Worm (Caenorhabditis elegans) whole organism, young adult: Measurements from ENCODE around the gene hlh-27.

Experiments
- F49E8.2 ChIP-seq: sonication (generic microtip); optimal IDR thresholded peaks from 3 replicates; lab custom pipeline; 2017; ENCODE audit warnings: missing genetic modification characterization, mild to moderate bottlenecking, missing compliant biosample characterization, antibody characterized with exemption, moderate library complexity; ENCODE audit not compliant: insufficient read depth
- F57C9.4 ChIP-seq: sonication (generic microtip); optimal IDR thresholded peaks from 2 replicates; lab custom pipeline; 2017; ENCODE audit warnings: mild to moderate bottlenecking, missing genetic modification characterization, missing compliant biosample characterization
- Y53F4B.3 ChIP-seq: fragments of 200-800 bp; sonication (Bioruptor generic); IDR thresholded peaks from 2 replicates; pipeline ENCODE4 v1.3.6; 2022; ENCODE audit warnings: missing genetic modification reagents, missing genetic modification characterization, missing compliant biosample characterization
- Y53G8AR.9 ChIP-seq: fragments of 200-800 bp; sonication (Bioruptor generic); conservative IDR thresholded peaks from 2 replicates; pipeline ENCODE4 v1.3.6; 2022; ENCODE audit warnings: missing genetic modification reagents, missing genetic modification characterization, missing compliant biosample characterization
- akir-1 ChIP-seq: fragments of 200-800 bp; sonication (Bioruptor generic); optimal IDR thresholded peaks from 2 replicates; lab custom pipeline; 2018; ENCODE audit warnings: mild to moderate bottlenecking, missing genetic modification characterization, moderate library complexity, missing compliant biosample characterization
- aptf-2 ChIP-seq: fragments of 200-800 bp; sonication (Bioruptor generic); conservative IDR thresholded peaks from 2 replicates; pipeline ENCODE4 v1.3.6; 2022; ENCODE audit warnings: missing genetic modification reagents, missing genetic modification characterization, missing compliant biosample characterization
- cebp-1 ChIP-seq, 2 experiments: fragments of 200-800 bp in 1 of 2; sonication (Bioruptor generic) in 1 of 2; sonication (generic microtip) in 1 of 2; IDR thresholded peaks in 1 of 2; optimal IDR thresholded peaks in 1 of 2; 2 replicates each; pipeline versions ENCODE4 v1.3.6 to Lab custom; 2017 to 2022; ENCODE audit warnings: missing compliant biosample characterization in 2 of 2, missing genetic modification characterization in 2 of 2, mild to moderate bottlenecking in 1 of 2, missing genetic modification reagents in 1 of 2, moderate library complexity in 1 of 2
- ceh-27 ChIP-seq: fragments of 200-800 bp; sonication (Bioruptor generic); optimal IDR thresholded peaks from 2 replicates; lab custom pipeline; 2018; ENCODE audit warnings: mild to moderate bottlenecking, missing genetic modification characterization, moderate library complexity, missing compliant biosample characterization
- efl-1 ChIP-seq: fragments of 150-350 bp; optimal IDR thresholded peaks from 2 replicates; lab custom pipeline; 2014; ENCODE audit warnings: missing biosample characterization, missing genetic modification reagents, missing genetic modification characterization
- egl-44 ChIP-seq: fragments of 200-800 bp; sonication (Bioruptor generic); IDR thresholded peaks from 2 replicates; pipeline ENCODE4 v1.3.6; 2022; ENCODE audit warnings: missing genetic modification reagents, missing genetic modification characterization, missing compliant biosample characterization
- egrh-3 ChIP-seq: fragments of 200-800 bp; sonication (Bioruptor generic); IDR thresholded peaks from 2 replicates; pipeline ENCODE4 v1.3.6; 2022; ENCODE audit warnings: missing genetic modification reagents, missing genetic modification characterization, missing compliant biosample characterization
- gei-17 ChIP-seq: fragments of 200-800 bp; sonication (Bioruptor generic); optimal IDR thresholded peaks from 2 replicates; lab custom pipeline; 2018; ENCODE audit warnings: mild to moderate bottlenecking, missing genetic modification characterization, missing compliant biosample characterization
- let-607 ChIP-seq, 2 experiments: fragments of 200-800 bp in 1 of 2; sonication (Bioruptor generic) in 1 of 2; sonication (generic microtip) in 1 of 2; optimal IDR thresholded peaks; 2 replicates each; lab custom pipeline; 2016 to 2018; ENCODE audit warnings: mild to moderate bottlenecking in 2 of 2, missing compliant biosample characterization in 2 of 2, missing genetic modification characterization in 2 of 2, moderate library complexity in 2 of 2, missing genotype in 1 of 2
- lin-35 ChIP-seq, 3 experiments: fragments of 150-350 bp in 2 of 3; sonication (generic microtip) in 1 of 3; optimal IDR thresholded peaks; 2 replicates each; lab custom pipeline; 2014 to 2018; ENCODE audit warnings: missing biosample characterization in 3 of 3, missing genetic modification characterization in 3 of 3, missing genetic modification reagents in 3 of 3
- madf-10 ChIP-seq: sonication (generic microtip); optimal IDR thresholded peaks from 2 replicates; lab custom pipeline; 2016; ENCODE audit warnings: mild to moderate bottlenecking, missing genetic modification characterization, missing compliant biosample characterization
- nhr-179 ChIP-seq: sonication (generic microtip); optimal IDR thresholded peaks from 2 replicates; lab custom pipeline; 2016; ENCODE audit warnings: mild to moderate bottlenecking, missing genetic modification characterization, missing compliant biosample characterization
- nhr-80 ChIP-seq: sonication (generic microtip); optimal IDR thresholded peaks from 2 replicates; lab custom pipeline; 2016; ENCODE audit warnings: missing genetic modification characterization, missing compliant biosample characterization
- rcor-1 ChIP-seq: fragments of 200-800 bp; sonication (Bioruptor generic); IDR thresholded peaks from 2 replicates; pipeline ENCODE4 v1.3.6; 2022; ENCODE audit warnings: missing genetic modification reagents, missing genetic modification characterization, missing compliant biosample characterization
- rec-8 ChIP-seq, 2 experiments: sonication (generic microtip); optimal IDR thresholded peaks; 2 replicates each; lab custom pipeline; 2016; ENCODE audit warnings: mild to moderate bottlenecking in 2 of 2, missing genetic modification characterization in 2 of 2, missing genetic modification reagents in 2 of 2, missing genotype in 2 of 2, missing biosample characterization in 1 of 2, missing compliant biosample characterization in 1 of 2, moderate library complexity in 1 of 2
- repo-1 ChIP-seq: sonication (generic microtip); optimal IDR thresholded peaks from 2 replicates; lab custom pipeline; 2017; ENCODE audit warnings: mild to moderate bottlenecking, missing genetic modification characterization, missing compliant biosample characterization
- snpc-1.1 ChIP-seq: sonication (generic microtip); optimal IDR thresholded peaks from 2 replicates; lab custom pipeline; 2017; ENCODE audit warnings: missing genetic modification characterization, mild to moderate bottlenecking, missing compliant biosample characterization, antibody characterized with exemption, moderate library complexity, missing genotype, missing genetic modification reagents; ENCODE audit not compliant: insufficient read depth
- snpc-4 ChIP-seq, 5 experiments: fragments of 150-350 bp in 1 of 5; sonication (generic microtip) in 4 of 5; optimal IDR thresholded peaks; 2 replicates each; lab custom pipeline; 2014 to 2018; ENCODE audit warnings: missing genetic modification characterization in 5 of 5, missing biosample characterization in 3 of 5, antibody characterized with exemption in 2 of 5, mild to moderate bottlenecking in 2 of 5, missing compliant biosample characterization in 2 of 5, missing genotype in 2 of 5, moderate library complexity in 2 of 5, missing genetic modification reagents in 1 of 5
- unc-62 ChIP-seq: fragments of 150-350 bp; optimal IDR thresholded peaks from 2 replicates; lab custom pipeline; 2014; ENCODE audit warnings: missing biosample characterization, missing genetic modification reagents, missing genetic modification characterization
- xnd-1 ChIP-seq: sonication (generic microtip); optimal IDR thresholded peaks from 2 replicates; lab custom pipeline; 2016; ENCODE audit warnings: missing genotype, missing genetic modification reagents, missing genetic modification characterization, missing compliant biosample characterization
- ztf-28 ChIP-seq: fragments of 200-800 bp; sonication (Bioruptor generic); IDR thresholded peaks from 2 replicates; pipeline ENCODE4 v1.3.6; 2022; ENCODE audit warnings: missing genetic modification reagents, missing genetic modification characterization, missing compliant biosample characterization
- ztf-6 ChIP-seq: fragments of 200-800 bp; sonication (Bioruptor generic); IDR thresholded peaks from 2 replicates; pipeline ENCODE4 v1.3.6; 2022; ENCODE audit warnings: missing genetic modification reagents, missing genetic modification characterization, missing compliant biosample characterization

Gene hlh-27

ce11 chrII:5557134-5557533 lies 17.1 kb upstream of the hlh-27 start:
- no peak for TF ChIP-seq snpc-4 (GFP tag; optimal IDR thresholded peaks at IDR 0.05; lab: Kevin White, UChicago)
- TF ChIP-seq snpc-4 (tag; optimal IDR thresholded peaks at IDR 0.05; lab: Kevin White, UChicago) = peak in 1 of 4 experiments; percentile 7
- TF ChIP-seq repo-1 (tag; lab: Kevin White, UChicago) = no peak
- TF ChIP-seq nhr-80 (tag; lab: Kevin White, UChicago) = peak; percentile 55

ce11 chrII:5556431-5556830 lies 16.4 kb upstream of the hlh-27 start, which contains the start of gene ins-11:
Gene ins-11, plus strand, starts transcription at chrII:5556731.
- no peak for TF ChIP-seq madf-10 (tag; lab: Kevin White, UChicago)

- no peak for TF ChIP-seq lin-35 (GFP tag; optimal IDR thresholded peaks at IDR 0.05; lab: Kevin White, UChicago)
- no peak for TF ChIP-seq cebp-1 (GFP tag; IDR thresholded peaks at IDR 0.05; lab: Robert Waterston, UW)
- no peak for TF ChIP-seq cebp-1 (tag; optimal IDR thresholded peaks at IDR 0.05; lab: Kevin White, UChicago)
- no peak for TF ChIP-seq aptf-2
- no peak for TF ChIP-seq F49E8.2
Measured at ce11 chrII:5555522-5555921, 15.5 kb upstream of the hlh-27 start.

- TF ChIP-seq unc-62 (GFP tag; lab: Kevin White, UChicago) = peak; percentile 11
- peak; percentile 27 for TF ChIP-seq nhr-80 (tag; lab: Kevin White, UChicago)
- TF ChIP-seq ztf-6 = no peak
- TF ChIP-seq akir-1 (GFP tag; lab: Kevin White, UChicago) = no peak
- TF ChIP-seq rec-8 (tag; optimal IDR thresholded peaks at IDR 0.05; lab: Kevin White, UChicago) = no peak
- no peak for TF ChIP-seq efl-1
Measured at ce11 chrII:5554788-5555187, 14.8 kb upstream of the hlh-27 start.

ce11 chrII:5554317-5554716 lies 14.3 kb upstream of the hlh-27 start, which contains the start of gene ins-12:
Gene ins-12, plus strand, starts transcription at chrII:5554617.
- TF ChIP-seq let-607 (tag; optimal IDR thresholded peaks at IDR 0.05; lab: Kevin White, UChicago) (no peak), akir-1 (GFP tag; lab: Kevin White, UChicago) (no peak), xnd-1 (tag; lab: Kevin White, UChicago) (no peak), gei-17 (GFP tag; lab: Kevin White, UChicago) (no peak), rcor-1 (GFP tag; lab: Robert Waterston, UW) (no peak), F57C9.4 (no peak), ceh-27 (GFP tag; lab: Kevin White, UChicago) (no peak), egrh-3 (no peak), ztf-28 (no peak), egl-44 (GFP tag; lab: Robert Waterston, UW) (no peak), Y53G8AR.9 (GFP tag; lab: Robert Waterston, UW) (no peak), nhr-179 (tag; lab: Kevin White, UChicago) (no peak), Y53F4B.3 (GFP tag; lab: Robert Waterston, UW) (no peak)

ce11 chrII:5553531-5553930 lies 13.5 kb upstream of the hlh-27 start:
- TF ChIP-seq nhr-80 (tag; lab: Kevin White, UChicago) (peak; percentile 2), snpc-1.1 (tag; lab: Kevin White, UChicago) (no peak)
- TF ChIP-seq, all 124 proteins: peak for 1
